Fruit fly (Drosophila melanogaster) whole organism, embryonic: ENCODE results near the gene Fbp1.

Experiments
- Bgb ChIP-seq: fragments of 200-800 bp; sonication (Bioruptor generic); IDR thresholded peaks from 2 replicates; pipeline ENCODE4 v1.3.6; 2022; ENCODE audit warnings: missing biosample characterization, missing genetic modification characterization; ENCODE audit not compliant: partially characterized antibody
- CG30020 ChIP-seq: fragments of 200-800 bp; optimal IDR thresholded peaks from 2 replicates; lab custom pipeline; 2019; ENCODE audit warnings: missing biosample characterization, mild to moderate bottlenecking, missing genetic modification characterization, moderate library complexity
- CG6854 ChIP-seq: fragments of 200-800 bp; sonication (Bioruptor generic); optimal IDR thresholded peaks from 3 replicates; lab custom pipeline; 2017; ENCODE audit warnings: missing biosample characterization, mild to moderate bottlenecking, missing genetic modification characterization
- Tbp ChIP-seq: fragments of >200 bp; optimal IDR thresholded peaks from 2 replicates; lab custom pipeline; 2018; ENCODE audit warnings: missing biosample characterization, missing genetic modification characterization
- al ChIP-seq: fragments of 200-800 bp; sonication (Bioruptor generic); IDR thresholded peaks from 2 replicates; pipeline ENCODE4 v1.3.6; 2022; ENCODE audit warnings: missing biosample characterization, missing genetic modification characterization
- ash1 ChIP-seq: fragments of 200-800 bp; sonication (Bioruptor generic); optimal IDR thresholded peaks from 2 replicates; lab custom pipeline; 2018; ENCODE audit warnings: missing biosample characterization, mild to moderate bottlenecking, missing genetic modification characterization
- esg ChIP-seq: fragments of 200-800 bp; sonication (Bioruptor generic); conservative IDR thresholded peaks from 2 replicates; pipeline ENCODE4 v1.3.6; 2022; ENCODE audit warnings: missing biosample characterization, missing genetic modification characterization
- her ChIP-seq: fragments of 200-800 bp; sonication (Bioruptor generic); optimal IDR thresholded peaks from 2 replicates; lab custom pipeline; 2016; ENCODE audit warnings: missing biosample characterization, missing genetic modification characterization
- kni ChIP-seq: fragments of 200-800 bp; sonication (Bioruptor generic); optimal IDR thresholded peaks from 3 replicates; lab custom pipeline; 2017; ENCODE audit warnings: mild to moderate bottlenecking, missing biosample characterization, missing genetic modification reagents, missing genetic modification characterization
- peb ChIP-seq: fragments of 200-800 bp; sonication (Bioruptor generic); IDR thresholded peaks from 2 replicates; pipeline ENCODE4 v1.3.6; 2022; ENCODE audit warnings: missing biosample characterization, missing genetic modification characterization
- unpg ChIP-seq: fragments of 200-800 bp; sonication (Bioruptor generic); optimal IDR thresholded peaks from 3 replicates; lab custom pipeline; 2018; ENCODE audit warnings: missing biosample characterization, mild to moderate bottlenecking, missing genetic modification characterization, moderate library complexity

DNA sequence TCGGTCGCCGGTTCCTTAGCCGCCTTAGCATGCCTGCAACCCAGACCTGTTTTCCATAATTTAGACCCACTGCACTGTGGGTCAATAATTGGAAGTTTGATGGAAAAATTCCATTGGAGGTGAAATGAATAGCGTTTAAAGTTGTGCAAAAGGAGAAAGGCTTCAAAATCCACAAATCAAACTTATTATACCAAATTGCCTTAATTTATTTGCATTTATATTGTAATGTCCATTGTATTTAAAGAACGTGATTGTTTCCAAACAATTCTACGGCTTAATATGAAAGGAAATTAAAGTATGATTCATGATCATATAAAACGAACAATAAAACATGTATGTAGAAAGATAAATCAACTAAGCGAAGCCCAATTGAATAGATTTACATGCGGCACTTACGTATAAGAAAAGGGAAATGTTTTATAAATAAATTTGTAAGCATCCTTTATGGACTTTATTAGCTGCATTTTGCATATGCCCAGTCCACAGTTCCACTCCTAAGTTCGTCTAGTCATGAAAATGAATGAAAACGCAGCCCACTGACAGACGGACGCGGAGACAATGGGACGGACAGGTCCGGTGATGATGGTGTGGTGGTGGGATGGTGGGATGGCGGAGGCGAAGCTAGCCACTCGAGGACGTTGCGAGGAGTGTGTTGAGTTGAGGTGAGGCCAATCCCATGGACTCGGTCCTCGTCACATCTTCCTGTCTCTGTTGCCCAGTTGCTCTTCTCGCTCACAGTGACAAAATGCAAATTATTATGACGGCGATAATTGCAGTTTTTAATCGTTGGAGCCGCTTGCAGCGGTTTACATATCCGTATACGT is 34.4 kb downstream of the Fbp1 start:
- no peak for TF ChIP-seq al (GFP tag; lab: Robert Waterston, UW)
- TF ChIP-seq unpg (GFP tag; lab: Kevin White, UChicago) = no peak
- TF ChIP-seq CG30020 (tag; lab: Kevin White, UChicago) = no peak
- no peak for TF ChIP-seq Tbp
- no peak for TF ChIP-seq Bgb (GFP tag; lab: Robert Waterston, UW)
- TF ChIP-seq ash1 = no peak
- no peak for TF ChIP-seq peb (GFP tag; lab: Robert Waterston, UW)
- no peak for TF ChIP-seq her
- TF ChIP-seq kni (GFP tag; lab: Kevin White, UChicago) = no peak
- no peak for TF ChIP-seq CG6854
- TF ChIP-seq esg (GFP tag; lab: Robert Waterston, UW) = no peak
